Fruit fly (Drosophila melanogaster) whole organism, pupa: ENCODE results near the gene CG32087.

Experiments
- CG10348 ChIP-seq: fragments of 200-800 bp; sonication (Bioruptor generic); IDR thresholded peaks from 2 replicates; pipeline ENCODE4 v1.3.6; 2022; ENCODE audit warnings: missing biosample characterization, missing genetic modification characterization
- CG12605 ChIP-seq: fragments of 200-800 bp; sonication (Bioruptor generic); IDR thresholded peaks from 2 replicates; pipeline ENCODE4 v1.3.6; 2022; ENCODE audit warnings: missing biosample characterization, missing genetic modification characterization
- CG14655 ChIP-seq: fragments of 200-800 bp; sonication (Bioruptor generic); optimal IDR thresholded peaks from 3 replicates; lab custom pipeline; 2017; ENCODE audit warnings: mild to moderate bottlenecking, missing biosample characterization, missing genetic modification reagents, missing genetic modification characterization
- CG15710 ChIP-seq: fragments of 200-800 bp; sonication (Bioruptor generic); optimal IDR thresholded peaks from 2 replicates; lab custom pipeline; 2018; ENCODE audit warnings: missing biosample characterization, mild to moderate bottlenecking, missing genetic modification characterization, moderate library complexity
- CG17806 ChIP-seq: fragments of 200-800 bp; sonication (Bioruptor generic); optimal IDR thresholded peaks from 2 replicates; lab custom pipeline; 2018; ENCODE audit warnings: missing biosample characterization, mild to moderate bottlenecking, missing genetic modification characterization, moderate library complexity
- CG34367 ChIP-seq: fragments of 200-800 bp; sonication (Bioruptor generic); optimal IDR thresholded peaks from 2 replicates; lab custom pipeline; 2018; ENCODE audit warnings: missing biosample characterization, mild to moderate bottlenecking, missing genetic modification characterization
- EcR ChIP-seq: fragments of 200-800 bp; sonication (Bioruptor generic); optimal IDR thresholded peaks from 3 replicates; lab custom pipeline; 2019; ENCODE audit warnings: missing biosample characterization, missing genetic modification characterization, mild to moderate bottlenecking, moderate library complexity, missing genetic modification reagents
- Snoo ChIP-seq: fragments of 200-800 bp; sonication (Bioruptor generic); optimal IDR thresholded peaks from 3 replicates; lab custom pipeline; 2017; ENCODE audit warnings: missing biosample characterization, mild to moderate bottlenecking, missing genetic modification characterization, inconsistent platforms
- gl ChIP-seq: fragments of 200-800 bp; sonication (Bioruptor generic); optimal IDR thresholded peaks from 2 replicates; lab custom pipeline; 2018; ENCODE audit warnings: missing biosample characterization, mild to moderate bottlenecking, missing genetic modification characterization
- rn ChIP-seq: fragments of 200-800 bp; sonication (Bioruptor generic); IDR thresholded peaks from 2 replicates; pipeline ENCODE4 v1.3.6; 2022; ENCODE audit warnings: missing biosample characterization, missing genetic modification characterization

DNA sequence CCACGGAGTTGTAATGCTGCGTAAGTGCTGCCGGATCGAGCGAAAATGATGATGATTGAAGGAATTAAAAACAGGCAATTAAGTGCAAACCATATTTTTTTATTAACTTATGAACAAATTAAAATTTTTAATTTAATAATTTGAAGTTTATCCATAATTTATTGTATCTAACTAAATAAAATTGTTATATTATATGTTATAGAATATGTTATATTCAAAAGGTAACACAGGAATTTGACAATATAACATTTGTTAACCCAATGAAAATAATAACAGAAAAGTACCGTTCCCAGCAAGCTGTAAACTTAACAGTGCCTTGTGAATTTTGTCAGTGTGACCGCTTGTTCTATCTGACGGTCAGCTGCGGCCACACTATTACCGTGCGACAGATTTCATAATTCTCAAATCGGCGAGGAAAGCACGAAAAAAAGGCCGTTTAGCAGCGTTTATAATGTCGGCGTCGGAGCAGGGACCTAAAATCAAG lies 23.3 kb upstream of the CG32087 start, which contains the start of the genes Ccdc56 and mtTFB1:
- no peak for TF ChIP-seq CG12605
- TF ChIP-seq rn (GFP tag; lab: Robert Waterston, UW) = no peak
- TF ChIP-seq CG14655 (GFP tag; lab: Kevin White, UChicago) = no peak
- TF ChIP-seq gl (tag; lab: Kevin White, UChicago) = no peak
- no peak for TF ChIP-seq CG15710
- no peak for TF ChIP-seq CG17806 (tag; lab: Kevin White, UChicago)
- no peak for TF ChIP-seq CG10348 (GFP tag; lab: Robert Waterston, UW)
- no peak for TF ChIP-seq EcR (GFP tag; lab: Kevin White, UChicago)
- no peak for TF ChIP-seq Snoo (tag; lab: Kevin White, UChicago)
- no peak for TF ChIP-seq CG34367 (tag; lab: Kevin White, UChicago)
